Worm (Caenorhabditis elegans) whole organism, L1 larva: ENCODE data around the gene acp-5.

Experiments used
- C04F5.9 ChIP-seq: sonication (generic microtip); optimal IDR thresholded peaks from 2 replicates; lab custom pipeline; 2016; ENCODE audit warnings: missing genetic modification characterization, missing compliant biosample characterization
- C16A3.4 ChIP-seq: fragments of 150-350 bp; optimal IDR thresholded peaks from 2 replicates; lab custom pipeline; 2014; ENCODE audit warnings: missing biosample characterization, missing genetic modification characterization
- F16B12.6 ChIP-seq: fragments of 150-350 bp; optimal IDR thresholded peaks from 2 replicates; lab custom pipeline; 2014; ENCODE audit warnings: missing biosample characterization, missing genetic modification characterization
- Y116A8C.19 ChIP-seq: sonication (generic microtip); optimal IDR thresholded peaks from 2 replicates; lab custom pipeline; 2016; ENCODE audit warnings: missing compliant biosample characterization, missing genetic modification characterization, borderline replicate concordance
- aly-2 ChIP-seq: fragments of 150-350 bp; optimal IDR thresholded peaks from 2 replicates; lab custom pipeline; 2014; ENCODE audit warnings: missing biosample characterization, missing genetic modification characterization
- ceh-63 ChIP-seq: fragments of 200-800 bp; sonication (Bioruptor generic); optimal IDR thresholded peaks from 2 replicates; lab custom pipeline; 2018; ENCODE audit warnings: mild to moderate bottlenecking, missing genetic modification characterization, missing compliant biosample characterization
- ceh-82 ChIP-seq, 3 experiments: fragments of 150-350 bp in 1 of 3; sonication (generic microtip) in 2 of 3; optimal IDR thresholded peaks; 2 replicates each; lab custom pipeline; 2014 to 2017; ENCODE audit warnings: missing biosample characterization in 3 of 3, missing genetic modification characterization in 3 of 3
- ceh-90 ChIP-seq: sonication (generic microtip); optimal IDR thresholded peaks from 2 replicates; lab custom pipeline; 2016; ENCODE audit warnings: missing genetic modification characterization, missing compliant biosample characterization
- dsc-1 ChIP-seq: sonication (generic microtip); optimal IDR thresholded peaks from 2 replicates; lab custom pipeline; 2016; ENCODE audit warnings: mild to moderate bottlenecking, missing genetic modification characterization, missing compliant biosample characterization
- efl-1 ChIP-seq, 4 experiments: fragments of 150-350 bp; optimal IDR thresholded peaks in 3 of 4; peaks in 1 of 4; 1 replicate in 1 of 4; 2 replicates in 3 of 4; lab custom pipeline; 2014; ENCODE audit warnings: missing biosample characterization in 2 of 4, missing genetic modification characterization in 2 of 4, missing genetic modification reagents in 2 of 4
- efl-3 ChIP-seq: fragments of 200-800 bp; sonication (Bioruptor generic); optimal IDR thresholded peaks from 2 replicates; lab custom pipeline; 2018; ENCODE audit warnings: mild to moderate bottlenecking, missing genetic modification characterization, missing compliant biosample characterization
- egl-27 ChIP-seq, 2 experiments: fragments of 150-350 bp in 1 of 2; sonication (generic microtip); optimal IDR thresholded peaks; 3 replicates each; lab custom pipeline; 2017 to 2018; ENCODE audit warnings: missing biosample characterization in 2 of 2, missing genetic modification characterization in 2 of 2, missing genetic modification reagents in 2 of 2
- elt-2 ChIP-seq: sonication (generic microtip); optimal IDR thresholded peaks from 2 replicates; lab custom pipeline; 2016; ENCODE audit warnings: missing genetic modification characterization, mild to moderate bottlenecking, inconsistent platforms, missing compliant biosample characterization, missing genetic modification reagents
- ets-5 ChIP-seq: fragments of 200-800 bp; sonication (Bioruptor generic); IDR thresholded peaks from 2 replicates; pipeline ENCODE4 v1.3.6; 2022; ENCODE audit warnings: missing genetic modification characterization, missing compliant biosample characterization
- fkh-10 ChIP-seq: sonication (generic microtip); optimal IDR thresholded peaks from 2 replicates; lab custom pipeline; 2017; ENCODE audit warnings: missing biosample characterization, missing genetic modification reagents, missing genetic modification characterization
- fkh-4 ChIP-seq: sonication (generic microtip); optimal IDR thresholded peaks from 2 replicates; lab custom pipeline; 2016; ENCODE audit warnings: missing compliant biosample characterization, missing genetic modification characterization, borderline replicate concordance
- fos-1 ChIP-seq: fragments of 150-350 bp; optimal IDR thresholded peaks from 2 replicates; lab custom pipeline; 2014; ENCODE audit warnings: missing biosample characterization, missing genetic modification characterization
- hpl-2 ChIP-seq: fragments of 150-350 bp; optimal IDR thresholded peaks from 2 replicates; lab custom pipeline; 2014; ENCODE audit warnings: missing biosample characterization, missing genetic modification reagents, missing genetic modification characterization
- irx-1 ChIP-seq: sonication (generic microtip); optimal IDR thresholded peaks from 2 replicates; lab custom pipeline; 2016; ENCODE audit warnings: missing genetic modification characterization, missing compliant biosample characterization
- lin-13 ChIP-seq: fragments of 150-350 bp; optimal IDR thresholded peaks from 2 replicates; lab custom pipeline; 2014; ENCODE audit warnings: missing biosample characterization, missing genetic modification reagents, missing genetic modification characterization
- lin-15B ChIP-seq: fragments of 150-350 bp; sonication (generic microtip); optimal IDR thresholded peaks from 3 replicates; lab custom pipeline; 2014; ENCODE audit warnings: missing biosample characterization, missing genetic modification characterization
- lin-35 ChIP-seq, 2 experiments: fragments of 150-350 bp; optimal IDR thresholded peaks; 2 replicates each; lab custom pipeline; 2014; ENCODE audit warnings: missing biosample characterization in 2 of 2, missing genetic modification characterization in 2 of 2, missing genetic modification reagents in 2 of 2
- lir-3 ChIP-seq: sonication (generic microtip); optimal IDR thresholded peaks from 2 replicates; lab custom pipeline; 2016; ENCODE audit warnings: mild to moderate bottlenecking, missing genetic modification characterization, moderate library complexity, missing compliant biosample characterization; ENCODE audit not compliant: poor library complexity
- lsy-2 ChIP-seq, 2 experiments: fragments of 150-350 bp; optimal IDR thresholded peaks; 2 replicates each; lab custom pipeline; 2014; ENCODE audit warnings: missing biosample characterization in 2 of 2, missing genetic modification characterization in 2 of 2
- mab-9 ChIP-seq: fragments of 200-800 bp; sonication (Bioruptor generic); IDR thresholded peaks from 2 replicates; pipeline ENCODE4 v1.3.6; 2022; ENCODE audit warnings: missing genetic modification reagents, missing genetic modification characterization, missing compliant biosample characterization
- mef-2 ChIP-seq: fragments of 150-350 bp; optimal IDR thresholded peaks from 2 replicates; lab custom pipeline; 2014; ENCODE audit warnings: missing biosample characterization, missing genetic modification characterization
- nhr-11 ChIP-seq: fragments of 150-350 bp; optimal IDR thresholded peaks from 2 replicates; lab custom pipeline; 2014; ENCODE audit warnings: missing biosample characterization, missing genetic modification characterization
- nhr-12 ChIP-seq: sonication (generic microtip); optimal IDR thresholded peaks from 2 replicates; lab custom pipeline; 2017; ENCODE audit warnings: missing biosample characterization, missing genetic modification characterization
- nhr-19 ChIP-seq: fragments of 200-800 bp; sonication (Bioruptor generic); conservative IDR thresholded peaks from 2 replicates; pipeline ENCODE4 v1.3.6; 2022; ENCODE audit warnings: missing genetic modification characterization, missing compliant biosample characterization
- nhr-20 ChIP-seq: sonication (generic microtip); optimal IDR thresholded peaks from 2 replicates; lab custom pipeline; 2016; ENCODE audit warnings: mild to moderate bottlenecking, missing genetic modification characterization, missing compliant biosample characterization
- nhr-237 ChIP-seq: fragments of 150-350 bp; optimal IDR thresholded peaks from 2 replicates; lab custom pipeline; 2014; ENCODE audit warnings: missing biosample characterization, missing genetic modification characterization
- nhr-28 ChIP-seq: fragments of 150-350 bp; optimal IDR thresholded peaks from 2 replicates; lab custom pipeline; 2014; ENCODE audit warnings: missing biosample characterization, missing genetic modification characterization
- nhr-47 ChIP-seq: sonication (generic microtip); optimal IDR thresholded peaks from 2 replicates; lab custom pipeline; 2016; ENCODE audit warnings: mild to moderate bottlenecking, missing genetic modification characterization, moderate library complexity, missing compliant biosample characterization
- nhr-71 ChIP-seq: sonication (generic microtip); optimal IDR thresholded peaks from 2 replicates; lab custom pipeline; 2016; ENCODE audit warnings: mild to moderate bottlenecking, missing genetic modification characterization, moderate library complexity, missing compliant biosample characterization
- nhr-77 ChIP-seq: fragments of 150-350 bp; optimal IDR thresholded peaks from 2 replicates; lab custom pipeline; 2014; ENCODE audit warnings: missing biosample characterization, missing genetic modification characterization
- nhr-85 ChIP-seq: sonication (generic microtip); peaks from one replicate; lab custom pipeline; 2016; ENCODE audit warnings: missing genetic modification characterization, inconsistent platforms, missing compliant biosample characterization
- nhr-90 ChIP-seq: sonication (generic microtip); optimal IDR thresholded peaks from 2 replicates; lab custom pipeline; 2016; ENCODE audit warnings: mild to moderate bottlenecking, missing genetic modification characterization, missing compliant biosample characterization; ENCODE audit not compliant: poor library complexity
- pag-3 ChIP-seq: sonication (generic microtip); optimal IDR thresholded peaks from 2 replicates; lab custom pipeline; 2017; ENCODE audit warnings: missing genetic modification characterization, mild to moderate bottlenecking, missing compliant biosample characterization, antibody characterized with exemption, borderline replicate concordance; ENCODE audit not compliant: insufficient read depth
- pax-3 ChIP-seq: fragments of 200-800 bp; sonication (Bioruptor generic); optimal IDR thresholded peaks from 2 replicates; lab custom pipeline; 2018; ENCODE audit warnings: mild to moderate bottlenecking, missing genetic modification characterization, moderate library complexity, missing compliant biosample characterization
- pqm-1 ChIP-seq: sonication (generic microtip); optimal IDR thresholded peaks from 3 replicates; lab custom pipeline; 2017; ENCODE audit warnings: missing biosample characterization, missing genetic modification characterization
- rnt-1 ChIP-seq: sonication (generic microtip); optimal IDR thresholded peaks from 2 replicates; lab custom pipeline; 2016; ENCODE audit warnings: mild to moderate bottlenecking, missing genetic modification characterization, moderate library complexity, missing compliant biosample characterization
- snpc-4 ChIP-seq: fragments of 150-350 bp; optimal IDR thresholded peaks from 2 replicates; lab custom pipeline; 2014; ENCODE audit warnings: missing biosample characterization, missing genetic modification characterization
- sox-4 ChIP-seq: sonication (generic microtip); optimal IDR thresholded peaks from 2 replicates; lab custom pipeline; 2016; ENCODE audit warnings: missing genetic modification characterization, missing compliant biosample characterization
- sptf-1 ChIP-seq: fragments of 150-350 bp; optimal IDR thresholded peaks from 2 replicates; lab custom pipeline; 2014; ENCODE audit warnings: missing biosample characterization, missing genetic modification characterization
- tlp-1 ChIP-seq: fragments of 150-350 bp; optimal IDR thresholded peaks from 2 replicates; lab custom pipeline; 2014; ENCODE audit warnings: missing biosample characterization, missing genetic modification characterization
- unc-62 ChIP-seq: fragments of 150-350 bp; optimal IDR thresholded peaks from 2 replicates; lab custom pipeline; 2014; ENCODE audit warnings: missing biosample characterization, missing genetic modification reagents, missing genetic modification characterization
- vab-15 ChIP-seq: sonication (generic microtip); optimal IDR thresholded peaks from 2 replicates; lab custom pipeline; 2017; ENCODE audit warnings: missing genotype, mild to moderate bottlenecking, missing genetic modification characterization, missing compliant biosample characterization

The acp-5 gene

ce11 chrX:5839143-5839542, 9.9 kb downstream of the acp-5 start:
- TF ChIP-seq nhr-71 (no peak), ceh-63 (GFP tag; lab: Kevin White, UChicago) (no peak), ceh-82 (tag; optimal IDR thresholded peaks at IDR 0.05; lab: Kevin White, UChicago) (no peak), snpc-4 (tag; lab: Kevin White, UChicago) (no peak), ceh-90 (tag; lab: Kevin White, UChicago) (no peak), ets-5 (GFP tag; lab: Robert Waterston, UW) (no peak), egl-27 (tag; optimal IDR thresholded peaks at IDR 0.05; lab: Kevin White, UChicago) (no peak), nhr-90 (tag; lab: Kevin White, UChicago) (no peak), mef-2 (no peak), nhr-19 (GFP tag; lab: Robert Waterston, UW) (no peak), nhr-28 (tag; lab: Kevin White, UChicago) (no peak), nhr-20 (tag; lab: Kevin White, UChicago) (no peak), fkh-10 (no peak), C04F5.9 (tag; lab: Kevin White, UChicago) (no peak), nhr-11 (tag; lab: Kevin White, UChicago) (no peak), pax-3 (no peak), efl-1 (optimal IDR thresholded peaks at IDR 0.05; lab: Kevin White, UChicago) (no peak), efl-1 (GFP tag; optimal IDR thresholded peaks at IDR 0.05 in 1 of 2; lab: Kevin White, UChicago) (no peak), hpl-2 (no peak), lin-15B (tag; lab: Kevin White, UChicago) (no peak)

- TF ChIP-seq lin-35 (GFP tag; optimal IDR thresholded peaks at IDR 0.05; lab: Kevin White, UChicago) (peak in 1 of 2 experiments; percentile 33), elt-2 (tag; lab: Kevin White, UChicago) (peak; percentile 63), fkh-4 (no peak)
Measured at ce11 chrX:5839643-5840042, 10.4 kb downstream of the acp-5 start, which contains the start of gene dct-11. Gene dct-11 (minus strand): TSS chrX:5839778.

- TF ChIP-seq tlp-1 (tag; lab: Kevin White, UChicago): no peak
- TF ChIP-seq nhr-20 (tag; lab: Kevin White, UChicago): peak; percentile 100
- TF ChIP-seq aly-2 (tag; lab: Kevin White, UChicago): peak; percentile 92
- TF ChIP-seq mef-2: peak; percentile 83
- TF ChIP-seq sptf-1 (tag; lab: Kevin White, UChicago): no peak
- peak; percentile 84 for TF ChIP-seq unc-62
- TF ChIP-seq lir-3: peak; percentile 90
- TF ChIP-seq pqm-1 (tag; lab: Kevin White, UChicago): no peak
- TF ChIP-seq nhr-237: peak; percentile 98
- peak; percentile 99 for TF ChIP-seq fkh-10
- TF ChIP-seq C04F5.9 (tag; lab: Kevin White, UChicago): peak; percentile 94
- peak; percentile 98 for TF ChIP-seq rnt-1 (tag; lab: Kevin White, UChicago)
- peak; percentile 60 for TF ChIP-seq F16B12.6 (tag; lab: Kevin White, UChicago)
- TF ChIP-seq pax-3: peak; percentile 98
- TF ChIP-seq Y116A8C.19 (tag; lab: Kevin White, UChicago): no peak
- TF ChIP-seq lsy-2 (tag; optimal IDR thresholded peaks at IDR 0.05; lab: Kevin White, UChicago): peak; percentile 97
- TF ChIP-seq ceh-63 (GFP tag; lab: Kevin White, UChicago): no peak
- TF ChIP-seq mab-9: peak; percentile 92
- peak; percentile 50 for TF ChIP-seq nhr-12 (tag; lab: Kevin White, UChicago)
- peak; percentile 75 for TF ChIP-seq efl-3 (GFP tag; lab: Kevin White, UChicago)
- peak; percentile 99 for TF ChIP-seq lin-13 (GFP tag; lab: Kevin White, UChicago)
- TF ChIP-seq nhr-77: peak; percentile 100
- TF ChIP-seq egl-27 (tag; optimal IDR thresholded peaks at IDR 0.05; lab: Kevin White, UChicago): peak; percentile 99
- peak; percentile 100 for TF ChIP-seq C16A3.4 (tag; lab: Kevin White, UChicago)
- TF ChIP-seq fos-1: peak; percentile 98
- TF ChIP-seq nhr-11 (tag; lab: Kevin White, UChicago): peak; percentile 96
- peak; percentile 100 for TF ChIP-seq hpl-2
- TF ChIP-seq irx-1 (tag; lab: Kevin White, UChicago): peak; percentile 98
- TF ChIP-seq sox-4: peak; percentile 94
- peak; percentile 99 for TF ChIP-seq dsc-1 (tag; lab: Kevin White, UChicago)
- TF ChIP-seq nhr-85 (tag; lab: Kevin White, UChicago): peak; percentile 100
- peak; percentile 91 for TF ChIP-seq snpc-4 (tag; lab: Kevin White, UChicago)
- TF ChIP-seq vab-15 (tag; lab: Kevin White, UChicago): peak; percentile 98
- TF ChIP-seq pag-3 (tag; lab: Kevin White, UChicago): peak; percentile 84
- peak; percentile 100 for TF ChIP-seq nhr-47 (tag; lab: Kevin White, UChicago)
Measured at ce11 chrX:5841060-5841642, 11.9 kb downstream of the acp-5 start, which contains the start of gene puf-9. Gene puf-9 (plus strand): TSS chrX:5841592.
